Worm (Caenorhabditis elegans) whole organism, early embryonic: Measurements from ENCODE around the gene agt-2.

ENCODE experiments used
- B0310.2 ChIP-seq: sonication (generic microtip); optimal IDR thresholded peaks from 2 replicates; lab custom pipeline; 2016; ENCODE audit warnings: mild to moderate bottlenecking, missing genetic modification characterization, missing compliant biosample characterization
- F13C5.2 ChIP-seq: sonication (generic microtip); optimal IDR thresholded peaks from 2 replicates; lab custom pipeline; 2017; ENCODE audit warnings: mild to moderate bottlenecking, missing genetic modification characterization, inconsistent platforms, missing compliant biosample characterization
- aly-1 ChIP-seq: sonication (generic microtip); optimal IDR thresholded peaks from 2 replicates; lab custom pipeline; 2016; ENCODE audit warnings: missing genetic modification characterization, missing compliant biosample characterization
- ama-1 ChIP-seq: fragments of 150-350 bp; optimal IDR thresholded peaks from 2 replicates; lab custom pipeline; 2014
- ceh-13 ChIP-seq: fragments of 200-800 bp; sonication (Bioruptor generic); optimal IDR thresholded peaks from 2 replicates; lab custom pipeline; 2018; ENCODE audit warnings: mild to moderate bottlenecking, missing genetic modification characterization, missing compliant biosample characterization
- ceh-36 ChIP-seq: sonication (generic microtip); optimal IDR thresholded peaks from 2 replicates; lab custom pipeline; 2016; ENCODE audit warnings: missing genetic modification characterization, inconsistent platforms, missing compliant biosample characterization
- ets-7 ChIP-seq: sonication (generic microtip); optimal IDR thresholded peaks from 2 replicates; lab custom pipeline; 2016; ENCODE audit warnings: missing genotype, missing genetic modification characterization, missing compliant biosample characterization
- flt-1 ChIP-seq: fragments of 200-800 bp; sonication (Bioruptor generic); IDR thresholded peaks from 2 replicates; pipeline ENCODE4 v1.3.6; 2022; ENCODE audit warnings: missing genetic modification characterization, missing compliant biosample characterization
- hmbx-1 ChIP-seq: sonication (generic microtip); optimal IDR thresholded peaks from 2 replicates; lab custom pipeline; 2016; ENCODE audit warnings: mild to moderate bottlenecking, missing genetic modification characterization, missing compliant biosample characterization
- hmg-4 ChIP-seq: fragments of 200-800 bp; sonication (Bioruptor generic); optimal IDR thresholded peaks from 2 replicates; lab custom pipeline; 2018; ENCODE audit warnings: mild to moderate bottlenecking, missing genetic modification characterization, missing compliant biosample characterization
- hnd-1 ChIP-seq: sonication (generic microtip); optimal IDR thresholded peaks from 2 replicates; lab custom pipeline; 2016; ENCODE audit warnings: missing genetic modification characterization, missing compliant biosample characterization
- pes-1 ChIP-seq: fragments of 200-800 bp; sonication (Bioruptor generic); IDR thresholded peaks from 2 replicates; pipeline ENCODE4 v1.3.6; 2022; ENCODE audit warnings: missing genetic modification reagents, missing genetic modification characterization, missing compliant biosample characterization
- scrt-1 ChIP-seq: fragments of 200-800 bp; sonication (Bioruptor generic); IDR thresholded peaks from 2 replicates; pipeline ENCODE4 v1.3.6; 2022; ENCODE audit warnings: missing genetic modification characterization, missing compliant biosample characterization
- sea-1 ChIP-seq: fragments of 200-800 bp; sonication (Bioruptor generic); conservative IDR thresholded peaks from 2 replicates; pipeline ENCODE4 v1.3.6; 2022; ENCODE audit warnings: missing genetic modification characterization, missing compliant biosample characterization
- tbx-11 ChIP-seq: fragments of 200-800 bp; sonication (Bioruptor generic); IDR thresholded peaks from 2 replicates; pipeline ENCODE4 v1.3.6; 2022; ENCODE audit warnings: missing genetic modification characterization, missing compliant biosample characterization
- tbx-37 ChIP-seq: fragments of 200-800 bp; sonication (Bioruptor generic); conservative IDR thresholded peaks from 2 replicates; pipeline ENCODE4 v1.3.6; 2022; ENCODE audit warnings: missing genetic modification reagents, missing genetic modification characterization, missing compliant biosample characterization
- tra-4 ChIP-seq: sonication (generic microtip); optimal IDR thresholded peaks from 2 replicates; lab custom pipeline; 2017; ENCODE audit warnings: missing genetic modification characterization, missing compliant biosample characterization

agt-2 gene

ce11 chrII:5377467-5378238 lies 4.0 kb upstream of the agt-2 start, which contains the start of gene prdx-2:
prdx-2 (plus strand) TSS chrII:5378195.
- no peak for TF ChIP-seq ceh-13 (GFP tag; lab: Kevin White, UChicago)
- TF ChIP-seq ceh-36 = no peak
- TF ChIP-seq ama-1 (lab: Kevin White, UChicago) = no peak
- TF ChIP-seq hmbx-1 (tag; lab: Kevin White, UChicago) = no peak
- no peak for TF ChIP-seq B0310.2 (tag; lab: Kevin White, UChicago)
- TF ChIP-seq hmg-4 (GFP tag; lab: Kevin White, UChicago) = no peak
- TF ChIP-seq tbx-11 (GFP tag; lab: Robert Waterston, UW) = no peak
- no peak for TF ChIP-seq aly-1 (tag; lab: Kevin White, UChicago)
- TF ChIP-seq ets-7 = no peak
- TF ChIP-seq tbx-37 (GFP tag; lab: Robert Waterston, UW) = no peak
- TF ChIP-seq flt-1 (GFP tag; lab: Robert Waterston, UW) = no peak
- no peak for TF ChIP-seq scrt-1
- TF ChIP-seq F13C5.2 (tag; lab: Kevin White, UChicago) = no peak
- TF ChIP-seq hnd-1 (tag; lab: Kevin White, UChicago) = no peak
- no peak for TF ChIP-seq sea-1 (GFP tag; lab: Robert Waterston, UW)
- TF ChIP-seq tra-4 (tag; lab: Kevin White, UChicago) = no peak
- TF ChIP-seq pes-1 (GFP tag; lab: Robert Waterston, UW) = no peak

ce11 chrII:5374967-5375366 lies 1.3 kb upstream of the agt-2 start, which contains the start of gene algn-2:
algn-2 (plus strand) TSS chrII:5375267.
- TF ChIP-seq scrt-1 = no peak
- no peak for TF ChIP-seq F13C5.2 (tag; lab: Kevin White, UChicago)
- TF ChIP-seq flt-1 (GFP tag; lab: Robert Waterston, UW) = no peak
- no peak for TF ChIP-seq hmg-4 (GFP tag; lab: Kevin White, UChicago)
- no peak for TF ChIP-seq pes-1 (GFP tag; lab: Robert Waterston, UW)
- TF ChIP-seq ceh-13 (GFP tag; lab: Kevin White, UChicago) = no peak
- no peak for TF ChIP-seq ets-7
- no peak for TF ChIP-seq ceh-36
- TF ChIP-seq sea-1 (GFP tag; lab: Robert Waterston, UW) = no peak
- TF ChIP-seq tbx-11 (GFP tag; lab: Robert Waterston, UW) = no peak
- TF ChIP-seq tbx-37 (GFP tag; lab: Robert Waterston, UW) = no peak
- TF ChIP-seq ama-1 (lab: Kevin White, UChicago) = no peak
- TF ChIP-seq aly-1 (tag; lab: Kevin White, UChicago) = no peak
- TF ChIP-seq B0310.2 (tag; lab: Kevin White, UChicago) = no peak
- TF ChIP-seq tra-4 (tag; lab: Kevin White, UChicago) = no peak
- TF ChIP-seq hmbx-1 (tag; lab: Kevin White, UChicago) = no peak
- no peak for TF ChIP-seq hnd-1 (tag; lab: Kevin White, UChicago)

ce11 chrII:5370641-5371040 lies 3.0 kb downstream of the agt-2 start, which contains the start of gene F09E5.12:
F09E5.12 (minus strand) TSS chrII:5370741.
- TF ChIP-seq ets-7 = no peak
- TF ChIP-seq hmg-4 (GFP tag; lab: Kevin White, UChicago) = no peak
- TF ChIP-seq tra-4 (tag; lab: Kevin White, UChicago) = no peak
- TF ChIP-seq ceh-36 = no peak
- no peak for TF ChIP-seq flt-1 (GFP tag; lab: Robert Waterston, UW)
- no peak for TF ChIP-seq tbx-11 (GFP tag; lab: Robert Waterston, UW)

- TF ChIP-seq ceh-36 (no peak), hmbx-1 (tag; lab: Kevin White, UChicago) (no peak), hnd-1 (tag; lab: Kevin White, UChicago) (no peak), tbx-37 (GFP tag; lab: Robert Waterston, UW) (no peak), tbx-11 (GFP tag; lab: Robert Waterston, UW) (no peak)
These were observed 8.0 kb downstream of the agt-2 start, which contains the start of gene F09E5.16 for ce11 chrII:5365645-5366044. F09E5.16 (minus strand) TSS chrII:5365745.

ce11 chrII:5364516-5364915 lies 9.1 kb downstream of the agt-2 start:
- no peak for TF ChIP-seq scrt-1
- TF ChIP-seq F13C5.2 (tag; lab: Kevin White, UChicago) = no peak
- no peak for TF ChIP-seq ets-7
- TF ChIP-seq tbx-11 (GFP tag; lab: Robert Waterston, UW) = no peak

ce11 chrII:5359252-5359651 lies 14.4 kb downstream of the agt-2 start, which contains the start of gene sec-6:
sec-6 (plus strand) TSS chrII:5359552.
- no peak for TF ChIP-seq hmbx-1 (tag; lab: Kevin White, UChicago)
- TF ChIP-seq F13C5.2 (tag; lab: Kevin White, UChicago) = no peak
- no peak for TF ChIP-seq scrt-1
- no peak for TF ChIP-seq B0310.2 (tag; lab: Kevin White, UChicago)
- no peak for TF ChIP-seq pes-1 (GFP tag; lab: Robert Waterston, UW)
- TF ChIP-seq tbx-37 (GFP tag; lab: Robert Waterston, UW) = no peak
- TF ChIP-seq hnd-1 (tag; lab: Kevin White, UChicago) = no peak
- no peak for TF ChIP-seq sea-1 (GFP tag; lab: Robert Waterston, UW)
- TF ChIP-seq aly-1 (tag; lab: Kevin White, UChicago) = no peak
- TF ChIP-seq tbx-11 (GFP tag; lab: Robert Waterston, UW) = no peak
- no peak for TF ChIP-seq ceh-13 (GFP tag; lab: Kevin White, UChicago)
- no peak for TF ChIP-seq hmg-4 (GFP tag; lab: Kevin White, UChicago)
- no peak for TF ChIP-seq ama-1 (lab: Kevin White, UChicago)
- no peak for TF ChIP-seq flt-1 (GFP tag; lab: Robert Waterston, UW)
- no peak for TF ChIP-seq ceh-36

ce11 chrII:5358137-5358745 lies 15.4 kb downstream of the agt-2 start, which contains the start of the genes F09E5.11 and bmy-1:
F09E5.11 (minus strand) TSS chrII:5358187.
bmy-1 (plus strand) TSS chrII:5358695.
- TF ChIP-seq tbx-37 (GFP tag; lab: Robert Waterston, UW) = peak; percentile 79
- TF ChIP-seq F13C5.2 (tag; lab: Kevin White, UChicago) = peak; percentile 61
- no peak for TF ChIP-seq scrt-1
- TF ChIP-seq tbx-11 (GFP tag; lab: Robert Waterston, UW) = 0 out of 2 replicates have a peak, but pooled peaks have one; percentile 42
- peak; percentile 74 for TF ChIP-seq pes-1 (GFP tag; lab: Robert Waterston, UW)
- TF ChIP-seq ceh-13 (GFP tag; lab: Kevin White, UChicago) = peak; percentile 21
- TF ChIP-seq hmg-4 (GFP tag; lab: Kevin White, UChicago) = peak; percentile 74
- 0 out of 2 replicates have a peak, but pooled peaks have one; percentile 23 for TF ChIP-seq sea-1 (GFP tag; lab: Robert Waterston, UW)
- TF ChIP-seq hnd-1 (tag; lab: Kevin White, UChicago) = no peak
- TF ChIP-seq ets-7 = peak; percentile 23
- TF ChIP-seq flt-1 (GFP tag; lab: Robert Waterston, UW) = 0 out of 2 replicates have a peak, but pooled peaks have one; percentile 11
- TF ChIP-seq hmbx-1 (tag; lab: Kevin White, UChicago) = no peak
